Worm (Caenorhabditis elegans) whole organism, L1 larva: ENCODE measurements around the gene F22E5.7.

ENCODE experiments used
- C16A3.4 ChIP-seq: fragments of 150-350 bp; optimal IDR thresholded peaks from 2 replicates; lab custom pipeline; 2014; ENCODE audit warnings: missing biosample characterization, missing genetic modification characterization
- C34B4.2 ChIP-seq: sonication (generic microtip); optimal IDR thresholded peaks from 2 replicates; lab custom pipeline; 2017; ENCODE audit warnings: mild to moderate bottlenecking, missing genetic modification characterization, missing compliant biosample characterization
- Y116A8C.19 ChIP-seq: sonication (generic microtip); optimal IDR thresholded peaks from 2 replicates; lab custom pipeline; 2016; ENCODE audit warnings: missing compliant biosample characterization, missing genetic modification characterization, borderline replicate concordance
- aha-1 ChIP-seq: fragments of 150-350 bp; optimal IDR thresholded peaks from 2 replicates; lab custom pipeline; 2014; ENCODE audit warnings: missing biosample characterization, missing genetic modification characterization
- alr-1 ChIP-seq: fragments of 200-800 bp; sonication (Bioruptor generic); optimal IDR thresholded peaks from 2 replicates; lab custom pipeline; 2018; ENCODE audit warnings: borderline replicate concordance, mild to moderate bottlenecking, missing genetic modification characterization, missing compliant biosample characterization
- aly-2 ChIP-seq: fragments of 150-350 bp; optimal IDR thresholded peaks from 2 replicates; lab custom pipeline; 2014; ENCODE audit warnings: missing biosample characterization, missing genetic modification characterization
- ama-1 ChIP-seq: fragments of 150-350 bp; optimal IDR thresholded peaks from 2 replicates; lab custom pipeline; 2014
- ceh-82 ChIP-seq, 3 experiments: fragments of 150-350 bp in 1 of 3; sonication (generic microtip) in 2 of 3; optimal IDR thresholded peaks; 2 replicates each; lab custom pipeline; 2014 to 2017; ENCODE audit warnings: missing biosample characterization in 3 of 3, missing genetic modification characterization in 3 of 3
- ceh-88 ChIP-seq: fragments of 200-800 bp; sonication (Bioruptor generic); IDR thresholded peaks from 2 replicates; pipeline ENCODE4 v1.3.6; 2022; ENCODE audit warnings: missing genetic modification characterization, missing compliant biosample characterization
- efl-1 ChIP-seq, 4 experiments: fragments of 150-350 bp; optimal IDR thresholded peaks in 3 of 4; peaks in 1 of 4; 1 replicate in 1 of 4; 2 replicates in 3 of 4; lab custom pipeline; 2014; ENCODE audit warnings: missing biosample characterization in 2 of 4, missing genetic modification characterization in 2 of 4, missing genetic modification reagents in 2 of 4
- efl-3 ChIP-seq: fragments of 200-800 bp; sonication (Bioruptor generic); optimal IDR thresholded peaks from 2 replicates; lab custom pipeline; 2018; ENCODE audit warnings: mild to moderate bottlenecking, missing genetic modification characterization, missing compliant biosample characterization
- egl-27 ChIP-seq, 2 experiments: fragments of 150-350 bp in 1 of 2; sonication (generic microtip); optimal IDR thresholded peaks; 3 replicates each; lab custom pipeline; 2017 to 2018; ENCODE audit warnings: missing biosample characterization in 2 of 2, missing genetic modification characterization in 2 of 2, missing genetic modification reagents in 2 of 2
- elt-2 ChIP-seq: sonication (generic microtip); optimal IDR thresholded peaks from 2 replicates; lab custom pipeline; 2016; ENCODE audit warnings: missing genetic modification characterization, mild to moderate bottlenecking, inconsistent platforms, missing compliant biosample characterization, missing genetic modification reagents
- elt-3 ChIP-seq, 6 experiments: fragments of 150-350 bp in 1 of 6; sonication (generic microtip); optimal IDR thresholded peaks; 2 replicates each; lab custom pipeline; 2017 to 2018; ENCODE audit warnings: missing biosample characterization in 6 of 6, missing genetic modification characterization in 6 of 6, inconsistent platforms in 1 of 6
- ets-5 ChIP-seq: fragments of 200-800 bp; sonication (Bioruptor generic); IDR thresholded peaks from 2 replicates; pipeline ENCODE4 v1.3.6; 2022; ENCODE audit warnings: missing genetic modification characterization, missing compliant biosample characterization
- fkh-4 ChIP-seq: sonication (generic microtip); optimal IDR thresholded peaks from 2 replicates; lab custom pipeline; 2016; ENCODE audit warnings: missing compliant biosample characterization, missing genetic modification characterization, borderline replicate concordance
- fkh-8 ChIP-seq: sonication (generic microtip); optimal IDR thresholded peaks from 2 replicates; lab custom pipeline; 2016; ENCODE audit warnings: mild to moderate bottlenecking, missing genetic modification characterization, missing compliant biosample characterization
- fos-1 ChIP-seq: fragments of 150-350 bp; optimal IDR thresholded peaks from 2 replicates; lab custom pipeline; 2014; ENCODE audit warnings: missing biosample characterization, missing genetic modification characterization
- grh-1 ChIP-seq: fragments of 200-800 bp; sonication (Bioruptor generic); IDR thresholded peaks from 2 replicates; pipeline ENCODE4 v1.3.6; 2022; ENCODE audit warnings: missing genetic modification reagents, missing genetic modification characterization, missing compliant biosample characterization
- hlh-4 ChIP-seq: sonication (generic microtip); optimal IDR thresholded peaks from 2 replicates; lab custom pipeline; 2016; ENCODE audit warnings: mild to moderate bottlenecking, missing genetic modification characterization, missing compliant biosample characterization
- irx-1 ChIP-seq: sonication (generic microtip); optimal IDR thresholded peaks from 2 replicates; lab custom pipeline; 2016; ENCODE audit warnings: missing genetic modification characterization, missing compliant biosample characterization
- jun-1 ChIP-seq: fragments of 150-350 bp; optimal IDR thresholded peaks from 2 replicates; lab custom pipeline; 2014; ENCODE audit warnings: missing biosample characterization, missing genetic modification reagents, missing genetic modification characterization
- lin-14 ChIP-seq: fragments of 200-800 bp; sonication (Bioruptor generic); optimal IDR thresholded peaks from 2 replicates; lab custom pipeline; 2018; ENCODE audit warnings: mild to moderate bottlenecking, missing genetic modification characterization, moderate library complexity, missing compliant biosample characterization
- lin-15B ChIP-seq: fragments of 150-350 bp; sonication (generic microtip); optimal IDR thresholded peaks from 3 replicates; lab custom pipeline; 2014; ENCODE audit warnings: missing biosample characterization, missing genetic modification characterization
- lin-39 ChIP-seq: fragments of 150-350 bp; optimal IDR thresholded peaks from 2 replicates; lab custom pipeline; 2014; ENCODE audit warnings: missing biosample characterization, missing genetic modification reagents, missing genetic modification characterization
- lir-3 ChIP-seq: sonication (generic microtip); optimal IDR thresholded peaks from 2 replicates; lab custom pipeline; 2016; ENCODE audit warnings: mild to moderate bottlenecking, missing genetic modification characterization, moderate library complexity, missing compliant biosample characterization; ENCODE audit not compliant: poor library complexity
- mdl-1 ChIP-seq, 2 experiments: fragments of 150-350 bp; optimal IDR thresholded peaks; 2 replicates each; lab custom pipeline; 2014 to 2017; ENCODE audit warnings: missing biosample characterization in 2 of 2, missing genetic modification characterization in 2 of 2, inconsistent platforms in 1 of 2
- nhr-237 ChIP-seq: fragments of 150-350 bp; optimal IDR thresholded peaks from 2 replicates; lab custom pipeline; 2014; ENCODE audit warnings: missing biosample characterization, missing genetic modification characterization
- nhr-28 ChIP-seq: fragments of 150-350 bp; optimal IDR thresholded peaks from 2 replicates; lab custom pipeline; 2014; ENCODE audit warnings: missing biosample characterization, missing genetic modification characterization
- nhr-76 ChIP-seq: sonication (generic microtip); optimal IDR thresholded peaks from 2 replicates; lab custom pipeline; 2017; ENCODE audit warnings: missing biosample characterization, missing genetic modification characterization
- nhr-90 ChIP-seq: sonication (generic microtip); optimal IDR thresholded peaks from 2 replicates; lab custom pipeline; 2016; ENCODE audit warnings: mild to moderate bottlenecking, missing genetic modification characterization, missing compliant biosample characterization; ENCODE audit not compliant: poor library complexity
- snu-23 ChIP-seq: sonication (generic microtip); optimal IDR thresholded peaks from 2 replicates; lab custom pipeline; 2016; ENCODE audit warnings: missing genetic modification characterization, missing compliant biosample characterization
- sox-4 ChIP-seq: sonication (generic microtip); optimal IDR thresholded peaks from 2 replicates; lab custom pipeline; 2016; ENCODE audit warnings: missing genetic modification characterization, missing compliant biosample characterization
- sup-37 ChIP-seq: fragments of 200-800 bp; sonication (Bioruptor generic); optimal IDR thresholded peaks from 2 replicates; lab custom pipeline; 2018; ENCODE audit warnings: mild to moderate bottlenecking, missing genetic modification characterization, missing compliant biosample characterization
- swsn-7 ChIP-seq: sonication (generic microtip); optimal IDR thresholded peaks from 2 replicates; lab custom pipeline; 2016; ENCODE audit warnings: missing genetic modification characterization, missing compliant biosample characterization
- unc-130 ChIP-seq: fragments of 150-350 bp; optimal IDR thresholded peaks from 2 replicates; lab custom pipeline; 2017; ENCODE audit warnings: missing biosample characterization, missing genetic modification characterization, inconsistent platforms
- unc-30 ChIP-seq: sonication (generic microtip); optimal IDR thresholded peaks from 2 replicates; lab custom pipeline; 2017; ENCODE audit warnings: missing biosample characterization, missing genetic modification characterization
- unc-86 ChIP-seq: sonication (generic microtip); optimal IDR thresholded peaks from 2 replicates; lab custom pipeline; 2016; ENCODE audit warnings: missing genetic modification characterization, missing compliant biosample characterization
- unc-98 ChIP-seq: fragments of 200-800 bp; sonication (Bioruptor generic); IDR thresholded peaks from 2 replicates; pipeline ENCODE4 v1.3.6; 2022; ENCODE audit warnings: missing genetic modification characterization, missing compliant biosample characterization
- zag-1 ChIP-seq: fragments of 150-350 bp; optimal IDR thresholded peaks from 2 replicates; lab custom pipeline; 2014; ENCODE audit warnings: missing biosample characterization, missing genetic modification characterization
- zip-4 ChIP-seq: fragments of 200-800 bp; sonication (Bioruptor generic); optimal IDR thresholded peaks from 2 replicates; lab custom pipeline; 2018; ENCODE audit warnings: mild to moderate bottlenecking, missing genetic modification characterization, moderate library complexity, missing compliant biosample characterization
- ztf-4 ChIP-seq: fragments of 150-350 bp; optimal IDR thresholded peaks from 2 replicates; lab custom pipeline; 2014; ENCODE audit warnings: missing biosample characterization, missing genetic modification characterization

Gene F22E5.7

ce11 chrII:2627154-2627799 lies 14.6 kb upstream of the F22E5.7 start, which contains the start of gene sri-71:
Gene sri-71, plus strand, starts transcription at chrII:2627749.
- TF ChIP-seq efl-1 (optimal IDR thresholded peaks at IDR 0.05; lab: Kevin White, UChicago) (no peak), efl-1 (GFP tag; optimal IDR thresholded peaks at IDR 0.05 in 1 of 2; lab: Kevin White, UChicago) (peak in 1 of 2 experiments; percentile 60), hlh-4 (tag; lab: Kevin White, UChicago) (no peak)

- TF ChIP-seq fkh-4, result no peak
- TF ChIP-seq mdl-1 (tag; optimal IDR thresholded peaks at IDR 0.05; lab: Kevin White, UChicago), result no peak
- TF ChIP-seq Y116A8C.19 (tag; lab: Kevin White, UChicago), result no peak
- TF ChIP-seq unc-86 (tag; lab: Kevin White, UChicago), result no peak
- TF ChIP-seq elt-2 (tag; lab: Kevin White, UChicago), result no peak
- TF ChIP-seq efl-3 (GFP tag; lab: Kevin White, UChicago), result no peak
- no peak for TF ChIP-seq hlh-4 (tag; lab: Kevin White, UChicago)
- no peak for TF ChIP-seq unc-130 (tag; lab: Kevin White, UChicago)
- TF ChIP-seq jun-1 (tag; lab: Kevin White, UChicago), result no peak
- no peak for TF ChIP-seq irx-1 (tag; lab: Kevin White, UChicago)
- TF ChIP-seq lin-15B (tag; lab: Kevin White, UChicago), result no peak
Observed at ce11 chrII:2628401-2628800, 13.5 kb upstream of the F22E5.7 start.

ce11 chrII:2629270-2629669 lies 12.6 kb upstream of the F22E5.7 start, which contains the start of gene sri-37:
Gene sri-37, plus strand, starts transcription at chrII:2629570.
- TF ChIP-seq nhr-90, result no peak
- no peak for TF ChIP-seq nhr-28 (tag; lab: Kevin White, UChicago)
- TF ChIP-seq zip-4 (GFP tag; lab: Kevin White, UChicago), result no peak
- TF ChIP-seq grh-1 (GFP tag; lab: Robert Waterston, UW), result no peak
- no peak for TF ChIP-seq aha-1 (tag; lab: Kevin White, UChicago)
- TF ChIP-seq ceh-88, result no peak
- TF ChIP-seq elt-3 (tag; optimal IDR thresholded peaks at IDR 0.05; lab: Kevin White, UChicago), result no peak
- no peak for TF ChIP-seq nhr-76
- no peak for TF ChIP-seq Y116A8C.19 (tag; lab: Kevin White, UChicago)
- TF ChIP-seq fkh-4, result no peak
- TF ChIP-seq unc-98 (GFP tag; lab: Robert Waterston, UW), result no peak
- TF ChIP-seq sox-4 (tag; lab: Kevin White, UChicago), result no peak
- no peak for TF ChIP-seq fos-1 (tag; lab: Kevin White, UChicago)
- TF ChIP-seq lin-14 (GFP tag; lab: Kevin White, UChicago), result no peak
- TF ChIP-seq ama-1, result no peak
- no peak for TF ChIP-seq zag-1
- TF ChIP-seq unc-130 (tag; lab: Kevin White, UChicago), result no peak
- no peak for TF ChIP-seq aly-2
- no peak for TF ChIP-seq lin-39
- no peak for TF ChIP-seq unc-30 (tag; lab: Kevin White, UChicago)

- no peak for TF ChIP-seq irx-1 (tag; lab: Kevin White, UChicago)
- no peak for TF ChIP-seq nhr-237 (tag; lab: Kevin White, UChicago)
- no peak for TF ChIP-seq elt-2 (tag; lab: Kevin White, UChicago)
- no peak for TF ChIP-seq C34B4.2 (tag; lab: Kevin White, UChicago)
- no peak for TF ChIP-seq nhr-28 (tag; lab: Kevin White, UChicago)
- TF ChIP-seq fkh-4, result no peak
- TF ChIP-seq ets-5 (GFP tag; lab: Robert Waterston, UW), result no peak
- TF ChIP-seq ceh-82 (tag; optimal IDR thresholded peaks at IDR 0.05; lab: Kevin White, UChicago), result no peak
- no peak for TF ChIP-seq swsn-7
- no peak for TF ChIP-seq alr-1 (tag; lab: Kevin White, UChicago)
- no peak for TF ChIP-seq egl-27 (tag; optimal IDR thresholded peaks at IDR 0.05; lab: Kevin White, UChicago)
- TF ChIP-seq ceh-88, result no peak
- TF ChIP-seq sup-37 (GFP tag; lab: Kevin White, UChicago), result no peak
- TF ChIP-seq fkh-8 (tag; lab: Kevin White, UChicago), result no peak
- TF ChIP-seq efl-1 (optimal IDR thresholded peaks at IDR 0.05; lab: Kevin White, UChicago), result no peak
- TF ChIP-seq efl-1 (GFP tag; optimal IDR thresholded peaks at IDR 0.05 in 1 of 2; lab: Kevin White, UChicago), result no peak
- TF ChIP-seq lir-3 (tag; lab: Kevin White, UChicago), result no peak
- no peak for TF ChIP-seq C16A3.4
- no peak for TF ChIP-seq snu-23 (GFP tag; lab: Kevin White, UChicago)
- no peak for TF ChIP-seq ztf-4 (tag; lab: Kevin White, UChicago)
- TF ChIP-seq, all 84 proteins: peak for 0
Observed at ce11 chrII:2631169-2631568, 10.7 kb upstream of the F22E5.7 start, which contains the start of gene D2062.1. Gene D2062.1, plus strand, starts transcription at chrII:2631469.
